Fruit fly (Drosophila melanogaster) whole organism, wandering third instar larva: ENCODE data around the gene CG6006.

Source experiments
- Abd-B ChIP-seq: fragments of >200 bp; optimal IDR thresholded peaks from 2 replicates; lab custom pipeline; 2017; ENCODE audit warnings: missing biosample characterization, missing genetic modification characterization
- CG32264 ChIP-seq: fragments of 200-800 bp; sonication (Bioruptor generic); optimal IDR thresholded peaks from 2 replicates; lab custom pipeline; 2016; ENCODE audit warnings: missing biosample characterization, missing genetic modification characterization
- CG9705 ChIP-seq: fragments of 200-800 bp; sonication (Bioruptor generic); optimal IDR thresholded peaks from 2 replicates; lab custom pipeline; 2018; ENCODE audit warnings: missing biosample characterization, mild to moderate bottlenecking, missing genetic modification characterization
- CrebA ChIP-seq: fragments of 200-800 bp; sonication (Bioruptor generic); optimal IDR thresholded peaks from 2 replicates; lab custom pipeline; 2016; ENCODE audit warnings: missing biosample characterization, mild to moderate bottlenecking, missing genetic modification characterization, borderline replicate concordance
- Dfd ChIP-seq: fragments of >200 bp; optimal IDR thresholded peaks from 2 replicates; lab custom pipeline; 2017; ENCODE audit warnings: missing biosample characterization, missing genetic modification characterization
- Dif ChIP-seq: fragments of 200-275, 200-300 bp; sonication (Bioruptor generic); optimal IDR thresholded peaks from 2 replicates; lab custom pipeline; 2018; ENCODE audit warnings: missing biosample characterization, missing genetic modification characterization; ENCODE audit not compliant: partially characterized antibody
- GATAd ChIP-seq: sonication (Bioruptor generic); optimal IDR thresholded peaks from 2 replicates; lab custom pipeline; 2016; ENCODE audit warnings: missing biosample characterization, missing genetic modification characterization
- HLH106 ChIP-seq: fragments of 200-800 bp; optimal IDR thresholded peaks from 3 replicates; lab custom pipeline; 2019; ENCODE audit warnings: missing biosample characterization, mild to moderate bottlenecking, missing genetic modification characterization, moderate library complexity
- Hnf4 ChIP-seq: fragments of 200-800 bp; sonication (Bioruptor generic); optimal IDR thresholded peaks from 2 replicates; lab custom pipeline; 2016; ENCODE audit warnings: missing biosample characterization, mild to moderate bottlenecking, missing genetic modification characterization
- Hr78 ChIP-seq: fragments of >200 bp; optimal IDR thresholded peaks from 2 replicates; lab custom pipeline; 2017; ENCODE audit warnings: missing biosample characterization, missing genetic modification characterization
- Hr83 ChIP-seq: fragments of 200-300 bp; sonication (Bioruptor generic); optimal IDR thresholded peaks from 2 replicates; lab custom pipeline; 2016; ENCODE audit warnings: missing biosample characterization, mild to moderate bottlenecking, missing genetic modification characterization, moderate library complexity; ENCODE audit not compliant: poor library complexity, severe bottlenecking
- Jra ChIP-seq: sonication (Bioruptor generic); optimal IDR thresholded peaks from 2 replicates; lab custom pipeline; 2016; ENCODE audit warnings: missing biosample characterization, missing genetic modification characterization
- Mio ChIP-seq: sonication (Bioruptor generic); optimal IDR thresholded peaks from 2 replicates; lab custom pipeline; 2016; ENCODE audit warnings: missing biosample characterization, missing genetic modification characterization
- Myc ChIP-seq: fragments of >200 bp; optimal IDR thresholded peaks from 2 replicates; lab custom pipeline; 2017
- N ChIP-seq: fragments of >200 bp; optimal IDR thresholded peaks from 2 replicates; lab custom pipeline; 2018; ENCODE audit warnings: missing biosample characterization, missing external identifiers, missing genetic modification characterization
- OdsH ChIP-seq: fragments of 200-800 bp; sonication (Bioruptor generic); optimal IDR thresholded peaks from 2 replicates; lab custom pipeline; 2016; ENCODE audit warnings: missing biosample characterization, mild to moderate bottlenecking, missing genetic modification characterization
- Rel ChIP-seq, 2 experiments: fragments of 200-800 bp; sonication (Bioruptor generic) in 1 of 2; optimal IDR thresholded peaks; 2 replicates in 1 of 2; 3 replicates in 1 of 2; lab custom pipeline; 2016 to 2019; ENCODE audit warnings: mild to moderate bottlenecking in 2 of 2, missing biosample characterization in 2 of 2, missing genetic modification characterization in 2 of 2, moderate library complexity in 1 of 2
- Sp1 ChIP-seq: fragments of 200-800 bp; sonication (Bioruptor generic); optimal IDR thresholded peaks from 3 replicates; lab custom pipeline; 2019; ENCODE audit warnings: missing biosample characterization, mild to moderate bottlenecking, missing genetic modification characterization, moderate library complexity
- Vsx2 ChIP-seq: fragments of 200-300, 225-300 bp; sonication (Bioruptor generic); optimal IDR thresholded peaks from 2 replicates; lab custom pipeline; 2018; ENCODE audit warnings: missing biosample characterization, missing genetic modification characterization; ENCODE audit not compliant: partially characterized antibody
- br ChIP-seq: fragments of 200-800 bp; sonication (Bioruptor generic); optimal IDR thresholded peaks from 2 replicates; lab custom pipeline; 2016; ENCODE audit warnings: missing biosample characterization, missing genetic modification characterization
- brk ChIP-seq: fragments of 200-800 bp; sonication (Bioruptor generic); optimal IDR thresholded peaks from 2 replicates; lab custom pipeline; 2016; ENCODE audit warnings: missing biosample characterization, mild to moderate bottlenecking, missing genetic modification characterization
- dl ChIP-seq, 2 experiments: fragments of 175-275, 200-275 bp in 1 of 2; fragments of 200-275 bp in 1 of 2; sonication (Bioruptor generic); optimal IDR thresholded peaks; lab custom pipeline; 2018; ENCODE audit warnings: mild to moderate bottlenecking in 2 of 2, missing biosample characterization in 2 of 2, missing genetic modification characterization in 2 of 2, moderate library complexity in 2 of 2; ENCODE audit not compliant: partially characterized antibody in 2 of 2, insufficient read depth in 1 of 2
- dmrt93B ChIP-seq: fragments of 200-800 bp; sonication (Bioruptor generic); optimal IDR thresholded peaks from 2 replicates; lab custom pipeline; 2018; ENCODE audit warnings: missing biosample characterization, mild to moderate bottlenecking, missing genetic modification characterization
- dsf ChIP-seq: sonication (Bioruptor generic); optimal IDR thresholded peaks from 2 replicates; lab custom pipeline; 2016; ENCODE audit warnings: missing biosample characterization, missing genetic modification characterization, borderline replicate concordance
- ey ChIP-seq: fragments of 200-800 bp; sonication (Bioruptor generic); optimal IDR thresholded peaks from 2 replicates; lab custom pipeline; 2016; ENCODE audit warnings: missing biosample characterization, missing genetic modification characterization
- foxo ChIP-seq, 2 experiments: fragments of 200-800 bp; sonication (Bioruptor generic); optimal IDR thresholded peaks; 2 replicates in 1 of 2; 3 replicates in 1 of 2; lab custom pipeline; 2016 to 2017; ENCODE audit warnings: missing biosample characterization in 2 of 2, missing genetic modification characterization in 2 of 2
- fru ChIP-seq: fragments of 200-800 bp; sonication (Bioruptor generic); optimal IDR thresholded peaks from 3 replicates; lab custom pipeline; 2016; ENCODE audit warnings: missing biosample characterization, mild to moderate bottlenecking, missing genetic modification characterization
- h ChIP-seq: fragments of 200-800 bp; sonication (Bioruptor generic); optimal IDR thresholded peaks from 3 replicates; lab custom pipeline; 2016; ENCODE audit warnings: missing biosample characterization, mild to moderate bottlenecking, missing genetic modification characterization
- jim ChIP-seq: fragments of 175-275, 200-325 bp; sonication (Bioruptor generic); optimal IDR thresholded peaks from 2 replicates; lab custom pipeline; 2016; ENCODE audit warnings: missing biosample characterization, mild to moderate bottlenecking, missing genetic modification characterization
- lola ChIP-seq: fragments of >200 bp; optimal IDR thresholded peaks from 2 replicates; lab custom pipeline; 2017; ENCODE audit warnings: missing biosample characterization, missing genetic modification characterization
- pan ChIP-seq: fragments of >200 bp; optimal IDR thresholded peaks from 2 replicates; lab custom pipeline; 2017
- psq ChIP-seq: fragments of 200-800 bp; sonication (Bioruptor generic); optimal IDR thresholded peaks from 3 replicates; lab custom pipeline; 2017; ENCODE audit warnings: missing biosample characterization, mild to moderate bottlenecking, missing genetic modification characterization, moderate library complexity
- rgr ChIP-seq: fragments of 200-800 bp; sonication (Bioruptor generic); optimal IDR thresholded peaks from 3 replicates; lab custom pipeline; 2016; ENCODE audit warnings: missing biosample characterization, mild to moderate bottlenecking, missing genetic modification characterization
- sage ChIP-seq: fragments of 200-800 bp; sonication (Bioruptor generic); optimal IDR thresholded peaks from 2 replicates; lab custom pipeline; 2016; ENCODE audit warnings: missing biosample characterization, mild to moderate bottlenecking, missing genetic modification characterization
- sv ChIP-seq: fragments of 200-800 bp; sonication (Bioruptor generic); optimal IDR thresholded peaks from 3 replicates; lab custom pipeline; 2016; ENCODE audit warnings: missing biosample characterization, missing genetic modification characterization
- tai ChIP-seq: sonication (Bioruptor generic); optimal IDR thresholded peaks from 2 replicates; lab custom pipeline; 2016; ENCODE audit warnings: missing biosample characterization, missing genetic modification characterization
- usp ChIP-seq: fragments of >200 bp; optimal IDR thresholded peaks from 2 replicates; lab custom pipeline; 2017; ENCODE audit warnings: missing biosample characterization, missing genetic modification characterization
- woc ChIP-seq: sonication (Bioruptor generic); optimal IDR thresholded peaks from 2 replicates; lab custom pipeline; 2016; ENCODE audit warnings: missing biosample characterization, mild to moderate bottlenecking, missing genetic modification characterization

The CG6006 gene

dm6 chr3R:16208924-16209713, 54.3 kb downstream of the CG6006 start:
- peak; percentile 61 for TF ChIP-seq woc (GFP tag; lab: Kevin White, UChicago)
- peak; percentile 48 for TF ChIP-seq Hnf4 (GFP tag; lab: Kevin White, UChicago)
- no peak for TF ChIP-seq N
- peak in 1 of 2 experiments; percentile 58 for TF ChIP-seq foxo (GFP tag; optimal IDR thresholded peaks at IDR 0.05; lab: Kevin White, UChicago)
- TF ChIP-seq dl (GFP tag; optimal IDR thresholded peaks at IDR 0.05; lab: Kevin White, UChicago; ENCODE audit: insufficient read depth in 1 of 2, partially characterized antibody in 2 of 2) = no peak
- TF ChIP-seq CG9705 (GFP tag; lab: Kevin White, UChicago) = no peak
- no peak for TF ChIP-seq Hr78
- TF ChIP-seq fru (GFP tag; lab: Kevin White, UChicago) = peak; percentile 39
- no peak for TF ChIP-seq GATAd (GFP tag; lab: Kevin White, UChicago)
- TF ChIP-seq lola (GFP tag; lab: Kevin White, UChicago) = no peak
- peak; percentile 60 for TF ChIP-seq OdsH (GFP tag; lab: Kevin White, UChicago)
- TF ChIP-seq dmrt93B (GFP tag; lab: Kevin White, UChicago) = peak; percentile 47
- peak; percentile 14 for TF ChIP-seq ey (GFP tag; lab: Kevin White, UChicago)
- no peak for TF ChIP-seq sage
- peak; percentile 5 for TF ChIP-seq psq (GFP tag; lab: Kevin White, UChicago)
- peak; percentile 64 for TF ChIP-seq Sp1 (GFP tag; lab: Kevin White, UChicago)
- peak; percentile 54 for TF ChIP-seq HLH106
- TF ChIP-seq br (GFP tag; lab: Kevin White, UChicago) = peak; percentile 19
- TF ChIP-seq rgr (GFP tag; lab: Kevin White, UChicago) = peak; percentile 37
- peak; percentile 33 for TF ChIP-seq jim (GFP tag; lab: Kevin White, UChicago)
- peak; percentile 14 for TF ChIP-seq h (GFP tag; lab: Kevin White, UChicago)
- TF ChIP-seq, all 38 proteins: peak for 14

- TF ChIP-seq lola (GFP tag; lab: Kevin White, UChicago) (no peak), CG32264 (no peak), dsf (no peak), usp (GFP tag; lab: Kevin White, UChicago) (no peak), h (GFP tag; lab: Kevin White, UChicago) (peak; percentile 25), Hr83 (GFP tag; lab: Kevin White, UChicago) (no peak), Myc (lab: Kevin White, UChicago) (no peak), ey (GFP tag; lab: Kevin White, UChicago) (peak; percentile 19), dmrt93B (GFP tag; lab: Kevin White, UChicago) (peak; percentile 65), tai (GFP tag; lab: Kevin White, UChicago) (peak; percentile 27), Abd-B (GFP tag; lab: Kevin White, UChicago) (no peak), psq (GFP tag; lab: Kevin White, UChicago) (peak; percentile 90), OdsH (GFP tag; lab: Kevin White, UChicago) (peak; percentile 74), sage (no peak), GATAd (GFP tag; lab: Kevin White, UChicago) (no peak), CrebA (GFP tag; lab: Kevin White, UChicago) (peak; percentile 7), foxo (GFP tag; optimal IDR thresholded peaks at IDR 0.05; lab: Kevin White, UChicago) (peak in 1 of 2 experiments; percentile 77), Mio (GFP tag; lab: Kevin White, UChicago) (no peak), Dif (GFP tag; lab: Kevin White, UChicago) (no peak), br (GFP tag; lab: Kevin White, UChicago) (peak; percentile 22), dl (GFP tag; optimal IDR thresholded peaks at IDR 0.05; lab: Kevin White, UChicago; ENCODE audit: insufficient read depth in 1 of 2, partially characterized antibody in 2 of 2) (peak in 1 of 2 experiments; percentile 1), CG9705 (GFP tag; lab: Kevin White, UChicago) (peak; percentile 51), brk (no peak), HLH106 (peak; percentile 80), N (no peak), Sp1 (GFP tag; lab: Kevin White, UChicago) (peak; percentile 91), Dfd (GFP tag; lab: Kevin White, UChicago) (no peak), Jra (no peak), Rel (GFP tag; optimal IDR thresholded peaks at IDR 0.05; lab: Kevin White, UChicago) (no peak), Rel (tag; optimal IDR thresholded peaks at IDR 0.05; lab: Kevin White, UChicago) (no peak), Hr78 (no peak), fru (GFP tag; lab: Kevin White, UChicago) (peak; percentile 42), woc (GFP tag; lab: Kevin White, UChicago) (no peak), jim (GFP tag; lab: Kevin White, UChicago) (no peak), Hnf4 (GFP tag; lab: Kevin White, UChicago) (no peak), rgr (GFP tag; lab: Kevin White, UChicago) (peak; percentile 71), pan (no peak), Vsx2 (no peak), sv (GFP tag; lab: Kevin White, UChicago) (no peak)
Observed at dm6 chr3R:16209714-16210553, 55.2 kb downstream of the CG6006 start.
